Worm (Caenorhabditis elegans): ENCODE measurements around the gene aip-1.

DNA sequence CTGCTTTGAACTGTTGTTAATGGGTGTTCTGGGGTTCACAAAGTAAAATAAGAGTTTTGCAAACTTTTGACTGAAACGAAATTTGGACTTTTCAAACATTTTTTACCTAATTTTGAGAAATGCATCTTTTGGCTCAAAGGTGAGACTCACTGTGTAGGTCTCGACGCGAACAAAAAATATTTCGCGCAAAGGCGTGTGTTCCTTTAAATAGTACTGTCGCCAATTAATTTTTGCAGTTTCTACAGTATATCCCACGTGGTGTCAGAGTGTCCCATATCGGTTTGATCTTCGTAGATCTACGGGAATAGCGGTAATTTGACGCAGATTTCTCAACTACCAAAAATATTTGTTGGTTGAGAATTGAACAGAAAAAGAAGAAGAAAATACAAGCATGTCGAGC is 1.5 kb downstream of the aip-1 start:
- TF ChIP-seq peb-1 (tag; optimal IDR thresholded peaks at IDR 0.05) (no peak), egl-27 (tag; optimal IDR thresholded peaks at IDR 0.05) (no peak), lin-39 (tag; optimal IDR thresholded peaks at IDR 0.05) (no peak), nhr-237 (tag; optimal IDR thresholded peaks at IDR 0.05) (no peak), unc-62 (GFP tag; optimal IDR thresholded peaks at IDR 0.05) (no peak), ztf-1 (GFP tag; conservative IDR thresholded peaks at IDR 0.05) (no peak), sma-9 (GFP tag; optimal IDR thresholded peaks at IDR 0.05) (no peak), sma-9 (tag; optimal IDR thresholded peaks at IDR 0.05) (no peak), zag-1 (tag; optimal IDR thresholded peaks at IDR 0.05) (no peak), elt-3 (tag; optimal IDR thresholded peaks at IDR 0.05) (no peak), ZK546.5 (tag; optimal IDR thresholded peaks at IDR 0.05) (no peak), ama-1 (optimal IDR thresholded peaks at IDR 0.05) (no peak)

All from whole organism, L2 larva.